Fruit fly (Drosophila melanogaster): Measurements from ENCODE around the gene alphaCOP.

dm6 chr3L:1628176-1628866, 16.7 kb downstream of the alphaCOP start, which contains the start of gene CG13928:
- no peak for TF ChIP-seq psq (optimal IDR thresholded peaks at IDR 0.05)
- TF ChIP-seq insv (optimal IDR thresholded peaks at IDR 0.05), result no peak
- TF ChIP-seq Myc (optimal IDR thresholded peaks at IDR 0.05), result no peak
- no peak for TF ChIP-seq h (optimal IDR thresholded peaks at IDR 0.05)
- no peak for TF ChIP-seq ttk (optimal IDR thresholded peaks at IDR 0.05)
- TF ChIP-seq Sin3A (optimal IDR thresholded peaks at IDR 0.05), result no peak

All from Kc167 (cell line).